Worm (Caenorhabditis elegans): Measurements from ENCODE around the gene F42E8.1.

ce11 chrV:13053635-13054034 lies 8.3 kb upstream of the F42E8.1 start, which contains the start of gene srr-1:
- TF ChIP-seq W03F9.2 (tag; optimal IDR thresholded peaks at IDR 0.05): no peak
- no peak for TF ChIP-seq dao-5 (tag; optimal IDR thresholded peaks at IDR 0.05)

Measured in whole organism, L4/young adult.